Fruit fly (Drosophila melanogaster) whole organism, adult: ENCODE measurements around the gene CG4709.

Experiments
- CG11617 ChIP-seq: fragments of 200-800 bp; sonication (Bioruptor generic); optimal IDR thresholded peaks from 2 replicates; lab custom pipeline; 2017; ENCODE audit warnings: mild to moderate bottlenecking, missing biosample characterization, missing genetic modification reagents, missing genetic modification characterization
- CG12768 ChIP-seq: fragments of 200-800 bp; sonication (Bioruptor generic); optimal IDR thresholded peaks from 2 replicates; lab custom pipeline; 2017; ENCODE audit warnings: missing biosample characterization, missing genetic modification characterization, mild to moderate bottlenecking, moderate library complexity, missing genetic modification reagents
- CG14711 ChIP-seq: fragments of 200-800 bp; sonication (Bioruptor generic); optimal IDR thresholded peaks from 2 replicates; lab custom pipeline; 2018; ENCODE audit warnings: missing biosample characterization, mild to moderate bottlenecking, missing genetic modification characterization, moderate library complexity
- CG1620 ChIP-seq: fragments of 200-800 bp; sonication (Bioruptor generic); optimal IDR thresholded peaks from 2 replicates; lab custom pipeline; 2016; ENCODE audit warnings: missing biosample characterization, missing genetic modification characterization
- CG33017 ChIP-seq: fragments of 200-800 bp; sonication (Bioruptor generic); optimal IDR thresholded peaks from 2 replicates; lab custom pipeline; 2018; ENCODE audit warnings: missing biosample characterization, mild to moderate bottlenecking, missing genetic modification characterization, moderate library complexity
- Clk ChIP-seq: fragments of 200-800 bp; sonication (Bioruptor generic); optimal IDR thresholded peaks from 2 replicates; lab custom pipeline; 2017; ENCODE audit warnings: missing biosample characterization, missing genetic modification characterization
- Hr96 ChIP-seq: fragments of 200-800 bp; sonication (Bioruptor generic); optimal IDR thresholded peaks from 2 replicates; lab custom pipeline; 2016; ENCODE audit warnings: missing biosample characterization, missing genetic modification characterization
- bab1 ChIP-seq: fragments of 200-800 bp; sonication (Bioruptor generic); optimal IDR thresholded peaks from 3 replicates; lab custom pipeline; 2019; ENCODE audit warnings: missing biosample characterization, mild to moderate bottlenecking, missing genetic modification characterization, moderate library complexity
- cnc ChIP-seq, 2 experiments: fragments of >200 bp; optimal IDR thresholded peaks; 2 replicates each; lab custom pipeline; 2017
- kay ChIP-seq: fragments of 200-800 bp; sonication (Bioruptor generic); peaks from one replicate; lab custom pipeline; 2016; ENCODE audit warnings: missing biosample characterization, missing genetic modification characterization, borderline replicate concordance
- pad ChIP-seq: fragments of 200-800 bp; sonication (Bioruptor generic); optimal IDR thresholded peaks from 3 replicates; lab custom pipeline; 2017; ENCODE audit warnings: missing biosample characterization, missing genetic modification characterization, mild to moderate bottlenecking, moderate library complexity, missing genetic modification reagents

DNA sequence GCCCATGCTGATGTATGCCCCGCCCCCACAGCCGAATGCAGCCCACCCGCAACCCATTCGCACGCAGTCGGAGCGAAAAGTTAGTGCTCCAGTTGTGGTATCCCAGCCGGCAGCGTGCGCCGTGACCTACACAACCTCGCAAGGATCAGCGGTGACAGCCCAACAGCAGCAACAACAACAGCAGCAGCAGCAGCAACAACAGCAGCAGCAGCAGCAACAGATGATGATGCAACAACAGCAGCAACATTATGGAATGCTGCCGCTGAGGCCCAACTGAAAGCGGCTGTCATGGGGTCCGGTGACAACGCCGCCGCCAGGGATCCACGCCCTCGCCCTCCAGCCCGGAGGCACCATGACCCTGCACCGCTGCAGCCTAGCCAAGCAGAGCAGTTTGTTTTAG lies 40.3 kb downstream of the CG4709 start:
- TF ChIP-seq pad (GFP tag; lab: Kevin White, UChicago) (no peak), bab1 (GFP tag; lab: Kevin White, UChicago) (no peak), Hr96 (GFP tag; lab: Kevin White, UChicago) (no peak), kay (GFP tag; lab: Kevin White, UChicago) (no peak), CG12768 (GFP tag; lab: Kevin White, UChicago) (no peak), CG14711 (no peak), cnc (optimal IDR thresholded peaks at IDR 0.05; lab: Kevin White, UChicago) (no peak), CG1620 (GFP tag; lab: Kevin White, UChicago) (no peak), CG33017 (tag; lab: Kevin White, UChicago) (no peak), Clk (GFP tag; lab: Kevin White, UChicago) (no peak), CG11617 (GFP tag; lab: Kevin White, UChicago) (no peak)
